Fruit fly (Drosophila melanogaster): ENCODE measurements around the gene Oseg5.

Gene Oseg5

dm6 chr2L:20796758-20797514 lies 38.7 kb downstream of the Oseg5 start, which contains the start of gene vari:
Gene vari, minus strand, starts transcription at chr2L:20797042.
- TF ChIP-seq chm (GFP tag; IDR thresholded peaks at IDR 0.05), result peak; percentile 65; the same call in 1 of the 2 replicates
- no peak for TF ChIP-seq az2 (GFP tag; optimal IDR thresholded peaks at IDR 0.05)
- no peak for TF ChIP-seq Xbp1 (GFP tag; optimal IDR thresholded peaks at IDR 0.05)
- TF ChIP-seq CG13894 (tag; optimal IDR thresholded peaks at IDR 0.05), result peak; percentile 61
- TF ChIP-seq CG10366 (GFP tag; IDR thresholded peaks at IDR 0.05), result no peak
- TF ChIP-seq dati (GFP tag; IDR thresholded peaks at IDR 0.05), result no peak
- peak; percentile 60 for TF ChIP-seq CG2116 (GFP tag; optimal IDR thresholded peaks at IDR 0.05)
- TF ChIP-seq lab (GFP tag; optimal IDR thresholded peaks at IDR 0.05), result peak; percentile 28
- TF ChIP-seq CG12104 (GFP tag; optimal IDR thresholded peaks at IDR 0.05), result peak; percentile 3
- TF ChIP-seq insv (GFP tag; optimal IDR thresholded peaks at IDR 0.05), result no peak
- peak; percentile 13; the same call in 1 of the 2 replicates for TF ChIP-seq stc (GFP tag; IDR thresholded peaks at IDR 0.05)
- no peak for TF ChIP-seq sima (GFP tag; optimal IDR thresholded peaks at IDR 0.05)
- no peak for TF ChIP-seq CG11560 (tag; IDR thresholded peaks at IDR 0.05)
- TF ChIP-seq CG15269 (tag; optimal IDR thresholded peaks at IDR 0.05), result peak; percentile 18
- TF ChIP-seq CG17361 (GFP tag; IDR thresholded peaks at IDR 0.05), result peak; percentile 37; the same call in 1 of the 3 replicates
- TF ChIP-seq Dll (GFP tag; IDR thresholded peaks at IDR 0.05; ENCODE audit: partially characterized antibody), result no peak
- no peak for TF ChIP-seq CG14441 (GFP tag; IDR thresholded peaks at IDR 0.05)
- TF ChIP-seq Dp (GFP tag; optimal IDR thresholded peaks at IDR 0.05), result peak; percentile 76
- peak; percentile 12; the same call in 1 of the 3 replicates for TF ChIP-seq CG34224 (GFP tag; IDR thresholded peaks at IDR 0.05; ENCODE audit: partially characterized antibody)
- TF ChIP-seq Atf6 (GFP tag; IDR thresholded peaks at IDR 0.05), result 0 out of 2 replicates have a peak, but pooled peaks have one; percentile 17
- TF ChIP-seq fu2 (GFP tag; optimal IDR thresholded peaks at IDR 0.05), result no peak
- no peak for TF ChIP-seq Kr (GFP tag; optimal IDR thresholded peaks at IDR 0.05)
- TF ChIP-seq luna (GFP tag; optimal IDR thresholded peaks at IDR 0.05), result no peak
- TF ChIP-seq zfh2 (GFP tag; optimal IDR thresholded peaks at IDR 0.05), result no peak
- no peak for TF ChIP-seq YL-1 (GFP tag; optimal IDR thresholded peaks at IDR 0.05)
- no peak for TF ChIP-seq CG11504 (tag; optimal IDR thresholded peaks at IDR 0.05)
- no peak for TF ChIP-seq CG17829 (tag; optimal IDR thresholded peaks at IDR 0.05)
- no peak for TF ChIP-seq CG10274 (GFP tag; optimal IDR thresholded peaks at IDR 0.05)
- TF ChIP-seq CG11456 (GFP tag; IDR thresholded peaks at IDR 0.05), result no peak
- peak; percentile 51; the same call in 1 of the 3 replicates for TF ChIP-seq dysf (GFP tag; IDR thresholded peaks at IDR 0.05)
- no peak; the same call in 1 of the 2 replicates for TF ChIP-seq MBD-R2 (GFP tag; IDR thresholded peaks at IDR 0.05)
- no peak for TF ChIP-seq Drgx (GFP tag; IDR thresholded peaks at IDR 0.05)
- no peak for TF ChIP-seq CG6175 (GFP tag; IDR thresholded peaks at IDR 0.05)
- TF ChIP-seq trem (tag; optimal IDR thresholded peaks at IDR 0.05), result no peak
- TF ChIP-seq CG7372 (GFP tag; IDR thresholded peaks at IDR 0.05), result no peak
- TF ChIP-seq CG7556 (GFP tag; optimal IDR thresholded peaks at IDR 0.05), result no peak
- TF ChIP-seq amos (GFP tag; IDR thresholded peaks at IDR 0.05; ENCODE audit: partially characterized antibody), result peak; percentile 19; the same call in 1 of the 2 replicates
- TF ChIP-seq CG13296 (GFP tag; optimal IDR thresholded peaks at IDR 0.05), result peak; percentile 26
- TF ChIP-seq dmrt99B (tag; optimal IDR thresholded peaks at IDR 0.05), result no peak
- TF ChIP-seq scrt (GFP tag; optimal IDR thresholded peaks at IDR 0.05), result peak; percentile 58
- TF ChIP-seq mirr (GFP tag; optimal IDR thresholded peaks at IDR 0.05), result peak; percentile 1
- peak; percentile 40 for TF ChIP-seq Myb (GFP tag; optimal IDR thresholded peaks at IDR 0.05)
- TF ChIP-seq pb (GFP tag; optimal IDR thresholded peaks at IDR 0.05), result peak; percentile 18
- TF ChIP-seq Side (GFP tag; optimal IDR thresholded peaks at IDR 0.05), result no peak
- TF ChIP-seq CG1024 (GFP tag; IDR thresholded peaks at IDR 0.05), result no peak
- peak; percentile 76 for TF ChIP-seq CTCF (GFP tag; optimal IDR thresholded peaks at IDR 0.05)
- no peak for TF ChIP-seq CG30431 (GFP tag; optimal IDR thresholded peaks at IDR 0.05)
- peak; percentile 40 for TF ChIP-seq CG12769 (tag; optimal IDR thresholded peaks at IDR 0.05)
- no peak for TF ChIP-seq Asciz (GFP tag; optimal IDR thresholded peaks at IDR 0.05)
- peak; percentile 14 for TF ChIP-seq CG13624 (GFP tag; optimal IDR thresholded peaks at IDR 0.05)

Data from whole organism, embryonic.